Worm (Caenorhabditis elegans): ENCODE data around the gene idi-1.

DNA sequence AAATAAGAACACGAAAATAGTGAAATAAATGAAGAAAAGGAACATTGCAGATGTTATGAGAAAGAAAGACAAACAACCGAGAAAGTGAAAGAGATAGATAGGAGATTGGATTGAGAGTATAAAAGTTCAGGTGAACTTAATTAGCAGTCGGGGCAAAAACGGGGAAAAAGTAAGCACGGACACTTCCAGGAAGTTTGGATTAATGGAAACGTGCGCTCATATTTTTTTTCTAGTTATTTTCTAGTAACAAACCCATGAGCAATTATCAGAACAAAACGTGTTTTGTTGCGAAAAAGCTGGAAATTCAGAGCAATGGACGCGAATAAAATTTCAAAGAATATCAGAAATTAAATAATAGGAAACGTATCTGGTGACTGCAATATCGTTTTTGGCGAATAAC, 30.4 kb downstream of the idi-1 start:
- TF ChIP-seq lin-15B (tag; optimal IDR thresholded peaks at IDR 0.05) (no peak), mef-2 (tag; optimal IDR thresholded peaks at IDR 0.05) (no peak), fkh-10 (GFP tag; optimal IDR thresholded peaks at IDR 0.05) (no peak)

All from whole organism, L1 larva.